Worm (Caenorhabditis elegans): ENCODE results near the gene irld-18.

Gene irld-18

DNA sequence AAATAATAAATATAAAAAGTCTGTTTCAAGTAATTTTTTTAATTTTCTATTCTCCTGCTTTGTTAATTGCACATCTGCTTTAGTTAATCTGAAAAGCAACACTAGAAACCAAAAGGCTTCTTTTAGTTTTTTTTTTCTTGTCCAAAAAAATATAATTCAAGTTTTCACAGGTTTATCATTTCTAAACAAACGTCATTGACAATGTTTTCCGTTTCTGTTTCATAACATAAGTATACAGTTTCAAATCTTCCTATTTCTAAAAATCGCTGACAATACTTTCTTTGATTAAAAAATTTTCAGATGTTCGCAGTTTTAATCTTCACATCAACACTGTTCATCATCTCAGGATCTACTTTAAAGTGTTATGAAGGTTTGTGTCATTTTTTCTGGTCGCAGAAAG lies 15.8 kb downstream of the irld-18 start, which contains the start of gene Y57G11B.2:
Y57G11B.2 (plus strand) TSS at position 301 of the 400 bp plus-strand sequence.
- TF ChIP-seq nhr-85 (tag) (peak; percentile 9), lin-35 (GFP tag; optimal IDR thresholded peaks at IDR 0.05) (no peak)

DNA sequence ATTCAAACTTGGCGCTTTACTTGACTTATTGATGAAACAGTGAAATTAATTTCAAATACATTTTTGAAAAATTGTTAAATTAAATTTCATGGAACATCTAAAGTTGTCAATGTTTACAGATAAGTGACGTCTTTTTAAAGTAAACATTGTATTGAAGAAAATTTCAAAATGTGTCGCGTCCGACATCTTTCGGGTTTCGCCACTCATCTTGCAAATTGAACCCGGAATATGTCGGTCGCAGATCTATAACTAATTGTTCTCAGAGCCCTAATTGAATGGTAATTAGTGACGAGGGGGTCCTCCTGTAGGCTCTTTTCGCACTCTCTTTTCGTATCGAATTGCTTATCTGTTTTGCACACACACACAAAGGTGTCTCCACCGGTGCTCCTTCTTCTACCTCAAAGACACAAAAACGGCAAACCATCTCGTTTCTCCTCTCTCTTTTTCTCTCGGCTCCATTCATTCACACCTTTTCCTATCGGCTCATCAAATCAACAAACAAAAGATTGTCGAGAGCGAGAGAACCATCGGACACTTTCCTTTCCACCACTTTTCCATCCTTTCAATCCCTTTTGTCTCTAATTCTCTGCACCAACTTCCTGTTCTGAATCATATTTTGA lies 18.1 kb downstream of the irld-18 start:
- TF ChIP-seq nhr-85 (tag) = peak; percentile 20
- peak; percentile 32 for TF ChIP-seq elt-2 (tag; optimal IDR thresholded peaks at IDR 0.05)
- no peak for TF ChIP-seq efl-1 (optimal IDR thresholded peaks at IDR 0.05)
- no peak for TF ChIP-seq efl-1 (GFP tag; optimal IDR thresholded peaks at IDR 0.05 in 1 of 2)
- TF ChIP-seq blmp-1 (tag; optimal IDR thresholded peaks at IDR 0.05) = no peak
- TF ChIP-seq nhr-76 (tag; optimal IDR thresholded peaks at IDR 0.05) = no peak
- TF ChIP-seq lin-39 (tag; optimal IDR thresholded peaks at IDR 0.05) = no peak
- TF ChIP-seq snpc-4 (tag; optimal IDR thresholded peaks at IDR 0.05) = peak; percentile 43
- no peak for TF ChIP-seq egl-27 (tag; optimal IDR thresholded peaks at IDR 0.05)
- no peak for TF ChIP-seq ceh-63 (GFP tag; optimal IDR thresholded peaks at IDR 0.05)
- TF ChIP-seq rnt-1 (tag; optimal IDR thresholded peaks at IDR 0.05) = no peak
- no peak for TF ChIP-seq lin-15B (tag; optimal IDR thresholded peaks at IDR 0.05)
- no peak for TF ChIP-seq pqm-1 (tag; optimal IDR thresholded peaks at IDR 0.05)

DNA sequence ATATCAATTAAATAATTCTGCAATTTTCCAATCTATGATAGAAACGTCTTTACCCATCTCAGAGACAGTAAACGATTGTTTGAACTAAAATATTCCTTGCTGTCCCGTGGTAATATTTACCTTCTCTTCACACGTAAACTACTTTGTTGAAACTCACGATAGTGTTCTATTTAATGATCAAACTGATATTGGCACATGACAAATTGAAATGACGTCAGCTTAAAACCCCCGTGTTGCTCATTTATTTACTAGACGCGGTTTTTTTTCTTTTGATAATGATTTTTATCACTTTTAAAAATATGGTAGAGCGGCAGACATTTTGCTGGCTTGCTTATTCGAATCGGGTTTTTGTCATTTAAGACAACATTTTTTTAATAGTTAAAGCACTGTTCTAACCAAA lies 19.2 kb downstream of the irld-18 start:
- TF ChIP-seq nhr-85 (tag) (peak; percentile 16), nhr-47 (tag; optimal IDR thresholded peaks at IDR 0.05) (no peak), nhr-77 (tag; optimal IDR thresholded peaks at IDR 0.05) (no peak), ces-1 (GFP tag; optimal IDR thresholded peaks at IDR 0.05) (no peak), elt-2 (tag; optimal IDR thresholded peaks at IDR 0.05) (peak; percentile 81), xbp-1 (tag; optimal IDR thresholded peaks at IDR 0.05) (no peak), jun-1 (tag; optimal IDR thresholded peaks at IDR 0.05) (no peak)

DNA sequence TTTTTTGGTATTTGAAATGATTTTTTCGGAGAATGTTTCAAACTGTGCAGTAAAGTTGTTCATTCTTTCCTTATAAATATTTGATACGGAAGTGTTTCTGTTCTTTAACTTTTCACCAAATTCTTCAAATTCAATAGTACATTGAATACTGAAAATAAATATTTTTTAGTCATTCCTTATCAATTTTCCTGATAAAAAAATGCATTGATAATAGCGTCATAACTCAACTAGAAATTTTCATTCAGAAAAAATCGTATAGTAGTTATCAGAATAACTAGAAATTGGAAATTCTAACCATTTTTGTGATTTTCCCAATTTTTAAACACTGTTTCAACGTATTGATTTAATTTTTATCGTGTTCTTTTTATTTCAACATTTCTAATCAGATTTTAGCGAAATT lies 21.6 kb downstream of the irld-18 start:
- no peak for TF ChIP-seq efl-1 (optimal IDR thresholded peaks at IDR 0.05)
- TF ChIP-seq efl-1 (GFP tag; optimal IDR thresholded peaks at IDR 0.05 in 1 of 2) = peak in 1 of 2 experiments; percentile 31
- TF ChIP-seq snpc-4 (tag; optimal IDR thresholded peaks at IDR 0.05) = no peak
- TF ChIP-seq skn-1 (tag; optimal IDR thresholded peaks at IDR 0.05) = no peak
- peak; percentile 15 for TF ChIP-seq elt-2 (tag; optimal IDR thresholded peaks at IDR 0.05)
- no peak for TF ChIP-seq ztf-4 (tag; optimal IDR thresholded peaks at IDR 0.05)
- no peak for TF ChIP-seq lin-15B (tag; optimal IDR thresholded peaks at IDR 0.05)
- no peak for TF ChIP-seq nhr-20 (tag; optimal IDR thresholded peaks at IDR 0.05)
- no peak for TF ChIP-seq lin-14 (GFP tag; optimal IDR thresholded peaks at IDR 0.05)
- no peak for TF ChIP-seq pag-3 (tag; optimal IDR thresholded peaks at IDR 0.05; ENCODE audit: borderline replicate concordance, insufficient read depth)
- no peak for TF ChIP-seq dsc-1 (tag; optimal IDR thresholded peaks at IDR 0.05)
- no peak for TF ChIP-seq nhr-19 (GFP tag; conservative IDR thresholded peaks at IDR 0.05)
- TF ChIP-seq nhr-90 (tag; optimal IDR thresholded peaks at IDR 0.05; ENCODE audit: poor library complexity) = no peak
- no peak for TF ChIP-seq lin-13 (GFP tag; optimal IDR thresholded peaks at IDR 0.05)
- no peak for TF ChIP-seq ceh-90 (tag; optimal IDR thresholded peaks at IDR 0.05)

DNA sequence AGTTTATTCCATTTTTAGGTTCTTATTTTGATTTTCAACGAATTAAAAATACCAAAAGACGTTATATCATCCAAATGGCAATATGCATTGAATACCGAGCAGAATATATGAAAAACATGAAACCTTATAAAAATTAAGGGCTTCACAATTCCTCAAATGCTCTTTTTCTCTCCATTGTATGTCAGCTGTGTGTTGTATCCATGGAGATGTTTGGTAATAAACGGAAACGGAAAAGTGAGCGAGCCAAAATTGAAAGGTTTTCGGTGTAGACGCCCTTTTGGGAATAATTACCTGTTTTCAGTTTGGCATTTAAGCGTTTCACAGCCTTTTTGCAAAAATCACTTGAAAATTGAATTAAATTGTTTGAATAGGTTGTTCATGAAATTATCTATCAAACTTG lies 23.2 kb downstream of the irld-18 start:
- peak; percentile 69 for TF ChIP-seq fkh-8 (tag; optimal IDR thresholded peaks at IDR 0.05)
- no peak for TF ChIP-seq pax-3 (tag; optimal IDR thresholded peaks at IDR 0.05)

DNA sequence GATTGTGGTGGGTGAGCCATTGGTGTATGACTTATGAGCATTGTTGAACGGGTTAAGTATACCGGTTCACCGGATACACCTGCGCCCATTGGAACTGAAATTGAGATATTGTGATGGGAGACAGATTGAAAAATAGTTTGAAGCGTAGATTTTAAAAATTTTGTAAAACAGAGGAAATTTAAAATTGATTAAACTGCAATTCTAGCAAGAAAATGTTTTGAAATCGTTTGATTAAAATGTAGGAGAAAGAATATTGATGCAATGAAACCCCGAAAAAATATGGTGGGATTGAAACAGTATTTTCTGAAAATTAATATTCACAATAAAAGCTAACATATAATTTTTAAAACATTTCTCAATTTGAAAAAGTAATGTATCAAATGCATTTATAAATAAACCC lies 26.1 kb downstream of the irld-18 start, which contains the start of gene Y57G11B.6:
Y57G11B.6 (minus strand) TSS at position 101 of the 400 bp plus-strand sequence.
- TF ChIP-seq hlh-4 (tag; optimal IDR thresholded peaks at IDR 0.05) (no peak), mab-9 (GFP tag; IDR thresholded peaks at IDR 0.05) (no peak), lin-13 (GFP tag; optimal IDR thresholded peaks at IDR 0.05) (no peak), aly-2 (tag; optimal IDR thresholded peaks at IDR 0.05) (no peak), dsc-1 (tag; optimal IDR thresholded peaks at IDR 0.05) (no peak), lin-15B (tag; optimal IDR thresholded peaks at IDR 0.05) (no peak), jun-1 (tag; optimal IDR thresholded peaks at IDR 0.05) (no peak), blmp-1 (tag; optimal IDR thresholded peaks at IDR 0.05) (no peak), ceh-82 (tag; optimal IDR thresholded peaks at IDR 0.05) (no peak), ceh-90 (tag; optimal IDR thresholded peaks at IDR 0.05) (no peak), nhr-28 (tag; optimal IDR thresholded peaks at IDR 0.05) (no peak), xbp-1 (tag; optimal IDR thresholded peaks at IDR 0.05) (no peak), ama-1 (optimal IDR thresholded peaks at IDR 0.05) (no peak), ets-5 (GFP tag; IDR thresholded peaks at IDR 0.05) (no peak), tlp-1 (tag; optimal IDR thresholded peaks at IDR 0.05) (no peak), nhr-77 (tag; optimal IDR thresholded peaks at IDR 0.05) (no peak), irx-1 (tag; optimal IDR thresholded peaks at IDR 0.05) (no peak), mdl-1 (tag; optimal IDR thresholded peaks at IDR 0.05) (no peak), tbx-2 (tag; optimal IDR thresholded peaks at IDR 0.05) (no peak)
